Worm (Caenorhabditis elegans): ENCODE results near the gene R07B7.2.

The R07B7.2 gene

DNA sequence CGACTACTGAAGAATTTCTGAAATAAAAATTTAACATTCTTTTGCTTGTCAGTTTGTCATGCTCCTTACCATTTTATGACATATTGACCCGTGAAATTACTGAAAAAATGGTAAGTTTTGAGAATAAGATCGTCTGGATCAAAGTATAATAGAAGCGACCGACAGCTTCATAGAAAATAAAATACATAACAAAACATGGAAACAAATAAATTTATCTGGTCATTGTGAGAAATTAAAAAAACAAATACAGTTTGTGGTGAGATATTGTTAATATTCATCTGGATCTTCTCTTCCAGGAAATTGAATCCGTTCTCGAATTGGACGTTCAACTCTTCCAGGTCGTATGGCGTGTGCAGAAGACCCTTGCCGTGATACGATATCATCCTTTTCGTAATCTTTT lies 27.5 kb downstream of the R07B7.2 start, which contains the start of gene pkc-1:
Gene pkc-1 (minus strand): TSS at position 101 of the 400 bp plus-strand sequence.
- no peak for TF ChIP-seq mml-1 (tag; optimal IDR thresholded peaks at IDR 0.05)
- no peak for TF ChIP-seq ceh-82 (tag; optimal IDR thresholded peaks at IDR 0.05)

DNA sequence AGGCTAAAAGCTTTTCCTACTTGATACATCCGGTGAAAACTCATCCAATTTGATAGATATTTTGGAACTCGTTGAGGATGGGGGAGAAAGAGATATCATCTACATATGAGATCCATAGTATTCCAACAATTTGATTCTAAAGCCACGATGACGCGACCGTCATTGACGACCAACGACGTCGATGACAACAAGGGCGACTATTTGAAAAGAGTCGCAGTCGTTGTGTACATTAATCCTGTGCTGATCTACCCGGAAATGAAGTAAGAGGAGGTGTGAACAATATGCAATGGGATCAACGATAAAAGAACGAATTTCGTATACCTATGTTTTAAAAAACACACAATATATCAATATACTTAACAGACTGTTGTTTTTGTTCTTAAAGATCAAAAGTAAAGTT lies 31.4 kb downstream of the R07B7.2 start:
- TF ChIP-seq eor-1 (tag; optimal IDR thresholded peaks at IDR 0.05): no peak
- no peak for TF ChIP-seq egl-5 (tag; optimal IDR thresholded peaks at IDR 0.05)
- TF ChIP-seq elt-2 (tag; optimal IDR thresholded peaks at IDR 0.05): no peak
- no peak for TF ChIP-seq elt-1 (tag; optimal IDR thresholded peaks at IDR 0.05)
- no peak for TF ChIP-seq ceh-82 (tag; optimal IDR thresholded peaks at IDR 0.05)
- no peak for TF ChIP-seq nfya-1 (tag; optimal IDR thresholded peaks at IDR 0.05; ENCODE audit: insufficient read depth)
- TF ChIP-seq nhr-11 (tag; optimal IDR thresholded peaks at IDR 0.05): no peak
- TF ChIP-seq nhr-25 (tag; optimal IDR thresholded peaks at IDR 0.05): no peak
- no peak for TF ChIP-seq pha-4 (tag; optimal IDR thresholded peaks at IDR 0.05)
- TF ChIP-seq fkh-10 (GFP tag; optimal IDR thresholded peaks at IDR 0.05): no peak

DNA sequence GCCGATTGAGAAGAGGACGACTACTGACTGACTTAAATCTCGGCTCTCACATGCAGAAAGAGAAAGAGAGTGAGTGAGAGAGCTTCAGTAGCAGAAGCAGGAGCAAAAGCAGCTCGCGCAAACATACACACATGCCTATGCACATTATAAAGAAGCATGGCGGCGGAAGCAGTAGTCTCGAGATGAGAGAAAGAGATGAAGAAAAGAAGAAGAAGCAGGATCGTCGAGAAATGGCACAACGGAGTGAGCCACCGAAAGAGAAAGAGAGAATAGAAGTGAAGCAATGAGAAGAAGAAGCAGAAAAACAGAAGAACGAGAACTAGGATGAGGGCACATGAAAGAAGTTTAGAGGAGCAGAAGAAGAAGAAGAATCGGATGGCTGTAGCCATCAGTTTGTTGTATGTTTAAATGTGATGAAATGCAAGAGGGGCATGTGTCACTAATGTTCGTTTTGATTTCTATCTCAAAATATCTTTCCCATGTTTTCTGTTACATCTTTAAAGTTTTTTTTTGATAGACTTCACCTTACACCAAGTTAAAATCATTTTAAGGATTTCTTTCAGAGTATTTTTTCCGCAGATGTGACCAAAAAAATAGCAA lies 32.6 kb downstream of the R07B7.2 start:
- TF ChIP-seq aly-2 (tag; optimal IDR thresholded peaks at IDR 0.05) (no peak), nhr-77 (tag; optimal IDR thresholded peaks at IDR 0.05) (no peak), nhr-11 (tag; optimal IDR thresholded peaks at IDR 0.05) (no peak), pha-4 (tag; optimal IDR thresholded peaks at IDR 0.05) (no peak), nfya-1 (tag; optimal IDR thresholded peaks at IDR 0.05; ENCODE audit: insufficient read depth) (peak; percentile 75), ztf-11 (tag; optimal IDR thresholded peaks at IDR 0.05) (no peak), lin-15B (tag; optimal IDR thresholded peaks at IDR 0.05) (peak; percentile 8), skn-1 (tag; optimal IDR thresholded peaks at IDR 0.05) (no peak), lsy-12 (tag; optimal IDR thresholded peaks at IDR 0.05) (no peak), ceh-9 (tag; optimal IDR thresholded peaks at IDR 0.05) (no peak), pqm-1 (tag; optimal IDR thresholded peaks at IDR 0.05) (no peak), fos-1 (tag; optimal IDR thresholded peaks at IDR 0.05) (no peak), tbx-2 (tag; optimal IDR thresholded peaks at IDR 0.05) (no peak), elt-3 (tag; optimal IDR thresholded peaks at IDR 0.05) (no peak), sea-2 (GFP tag; optimal IDR thresholded peaks at IDR 0.05) (no peak), elt-1 (tag; optimal IDR thresholded peaks at IDR 0.05) (no peak), snpc-4 (tag; optimal IDR thresholded peaks at IDR 0.05) (peak; percentile 24), nhr-25 (tag; optimal IDR thresholded peaks at IDR 0.05) (no peak), fkh-2 (tag; optimal IDR thresholded peaks at IDR 0.05) (no peak), lin-39 (tag; optimal IDR thresholded peaks at IDR 0.05) (peak; percentile 74), R02D3.7 (tag; optimal IDR thresholded peaks at IDR 0.05) (no peak), fkh-10 (GFP tag; optimal IDR thresholded peaks at IDR 0.05) (peak; percentile 84), ZK546.5 (tag; optimal IDR thresholded peaks at IDR 0.05) (no peak), hmg-11 (tag; optimal IDR thresholded peaks at IDR 0.05) (peak; percentile 21), nhr-23 (tag; optimal IDR thresholded peaks at IDR 0.05) (no peak)

DNA sequence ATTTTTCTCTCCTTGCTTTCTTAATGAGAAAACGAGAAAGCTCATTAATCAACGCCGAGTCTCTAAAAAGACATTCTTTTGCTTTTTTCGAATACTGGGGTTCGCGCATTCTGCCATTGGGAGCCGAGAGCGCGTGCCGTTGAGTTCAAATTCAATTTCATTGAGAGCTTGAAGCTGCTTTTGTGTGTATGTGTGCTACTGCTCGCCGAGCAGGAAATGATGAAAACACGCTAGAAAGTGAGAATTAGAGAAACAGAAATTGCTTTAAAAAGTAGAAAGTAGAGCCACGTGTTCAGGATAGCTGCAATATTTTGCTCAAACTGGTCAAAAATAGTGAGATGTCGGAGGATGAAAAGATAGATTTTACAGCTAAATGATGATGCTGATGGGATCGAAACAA lies 33.9 kb downstream of the R07B7.2 start:
- TF ChIP-seq nhr-43 (tag; optimal IDR thresholded peaks at IDR 0.05; ENCODE audit: poor library complexity, severe bottlenecking) (no peak), egl-5 (tag; optimal IDR thresholded peaks at IDR 0.05) (peak; percentile 36), fkh-10 (GFP tag; optimal IDR thresholded peaks at IDR 0.05) (peak; percentile 97), elt-2 (tag; optimal IDR thresholded peaks at IDR 0.05) (no peak), ZK546.5 (tag; optimal IDR thresholded peaks at IDR 0.05) (no peak), nfya-1 (tag; optimal IDR thresholded peaks at IDR 0.05; ENCODE audit: insufficient read depth) (peak; percentile 45), nhr-25 (tag; optimal IDR thresholded peaks at IDR 0.05) (no peak), tbx-2 (tag; optimal IDR thresholded peaks at IDR 0.05) (no peak), zag-1 (tag; optimal IDR thresholded peaks at IDR 0.05) (no peak), daf-12 (tag; optimal IDR thresholded peaks at IDR 0.05) (no peak), fos-1 (tag; optimal IDR thresholded peaks at IDR 0.05) (no peak), skn-1 (tag; optimal IDR thresholded peaks at IDR 0.05) (no peak), mdl-1 (tag; optimal IDR thresholded peaks at IDR 0.05) (no peak), pqm-1 (tag; optimal IDR thresholded peaks at IDR 0.05) (no peak)

DNA sequence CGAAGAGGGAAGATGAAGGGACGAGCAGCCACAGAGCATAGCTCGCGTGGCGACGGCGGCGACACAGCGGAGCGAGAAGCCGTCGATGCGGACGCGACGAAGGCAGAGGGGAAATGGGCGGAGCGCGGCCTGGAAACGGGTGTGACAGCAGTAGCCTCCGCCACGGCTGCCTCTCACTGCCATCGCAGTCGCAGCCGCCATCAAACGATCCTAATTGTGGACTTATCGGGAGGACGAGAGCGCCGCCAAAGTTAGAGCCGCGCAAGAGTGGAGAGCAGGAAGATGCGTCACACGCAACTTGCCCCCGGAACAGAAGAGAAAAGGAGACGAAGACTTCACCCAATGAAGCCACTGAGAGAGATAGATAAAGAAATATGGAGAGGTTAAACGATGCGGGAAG lies 35.3 kb downstream of the R07B7.2 start:
- TF ChIP-seq hmg-11 (tag; optimal IDR thresholded peaks at IDR 0.05): peak; percentile 63
- TF ChIP-seq unc-62 (GFP tag; optimal IDR thresholded peaks at IDR 0.05): no peak
- TF ChIP-seq fkh-10 (GFP tag; optimal IDR thresholded peaks at IDR 0.05): peak; percentile 39
- TF ChIP-seq nfya-1 (tag; optimal IDR thresholded peaks at IDR 0.05; ENCODE audit: insufficient read depth): peak; percentile 51
- TF ChIP-seq egl-5 (tag; optimal IDR thresholded peaks at IDR 0.05): peak; percentile 17
- peak; percentile 76 for TF ChIP-seq lin-39 (tag; optimal IDR thresholded peaks at IDR 0.05)
- TF ChIP-seq egl-27 (tag; optimal IDR thresholded peaks at IDR 0.05): no peak
- TF ChIP-seq snpc-4 (tag; optimal IDR thresholded peaks at IDR 0.05): peak; percentile 12
- TF ChIP-seq ZK546.5 (tag; optimal IDR thresholded peaks at IDR 0.05): no peak
- TF ChIP-seq lin-15B (tag; optimal IDR thresholded peaks at IDR 0.05): no peak
- no peak for TF ChIP-seq unc-39 (tag; optimal IDR thresholded peaks at IDR 0.05)

Measured in whole organism, L3 larva.